Worm (Caenorhabditis elegans) whole organism, L4 larva: ENCODE results near the gene R160.14.

Experiments
- ceh-28 ChIP-seq: fragments of 150-350 bp; optimal IDR thresholded peaks from 2 replicates; lab custom pipeline; 2014; ENCODE audit warnings: missing biosample characterization, missing genetic modification reagents, missing genetic modification characterization
- ceh-82 ChIP-seq: sonication (generic microtip); optimal IDR thresholded peaks from 2 replicates; lab custom pipeline; 2017; ENCODE audit warnings: missing biosample characterization, missing genetic modification characterization
- jun-1 ChIP-seq: fragments of 150-350 bp; optimal IDR thresholded peaks from 2 replicates; lab custom pipeline; 2014; ENCODE audit warnings: missing biosample characterization, missing genetic modification reagents, missing genetic modification characterization
- lin-13 ChIP-seq: fragments of 150-350 bp; optimal IDR thresholded peaks from 2 replicates; lab custom pipeline; 2014; ENCODE audit warnings: missing biosample characterization, missing genetic modification reagents, missing genetic modification characterization
- lin-15B ChIP-seq: fragments of 150-350 bp; sonication (generic microtip); optimal IDR thresholded peaks from 3 replicates; lab custom pipeline; 2014; ENCODE audit warnings: missing biosample characterization, missing genetic modification characterization
- nhr-237 ChIP-seq: sonication (generic microtip); optimal IDR thresholded peaks from 2 replicates; lab custom pipeline; 2017; ENCODE audit warnings: missing biosample characterization, missing genetic modification characterization
- nhr-76 ChIP-seq: fragments of 150-350 bp; optimal IDR thresholded peaks from 2 replicates; lab custom pipeline; 2014; ENCODE audit warnings: missing biosample characterization, missing genetic modification characterization
- php-3 ChIP-seq: fragments of 200-800 bp; sonication (Bioruptor generic); IDR thresholded peaks from 2 replicates; pipeline ENCODE4 v1.3.6; 2022; ENCODE audit warnings: missing genetic modification reagents, missing genetic modification characterization, missing compliant biosample characterization
- unc-62 ChIP-seq, 3 experiments: fragments of 150-350 bp in 1 of 3; sonication (generic microtip); optimal IDR thresholded peaks in 2 of 3; peaks in 1 of 3; 1 replicate in 1 of 3; 2 replicates in 2 of 3; lab custom pipeline; 2014 to 2017; ENCODE audit warnings: missing biosample characterization in 3 of 3, missing genetic modification characterization in 3 of 3, missing genetic modification reagents in 3 of 3, missing genotype in 1 of 3

DNA sequence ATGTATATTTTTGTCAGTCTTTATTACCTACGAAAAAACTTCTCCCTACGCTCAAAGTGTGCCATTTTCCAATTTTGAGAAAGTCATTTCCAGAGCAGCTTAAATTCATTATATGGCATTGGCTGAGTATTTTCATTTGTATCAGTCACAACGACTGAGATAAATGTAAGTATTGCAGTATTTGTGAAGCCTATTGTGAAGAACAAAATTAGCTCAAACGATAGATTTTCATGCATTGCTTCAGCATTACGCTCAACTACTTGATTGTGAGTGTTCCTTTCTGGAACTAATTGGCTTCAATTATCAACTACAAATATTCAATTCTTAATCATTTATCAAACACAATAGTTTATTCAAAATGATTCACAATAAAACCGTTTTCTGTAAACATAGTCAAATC, 5.8 kb upstream of the R160.14 start, which contains the start of gene R160.12:
- no peak for TF ChIP-seq unc-62 (GFP tag; optimal IDR thresholded peaks at IDR 0.05 in 1 of 2; lab: Kevin White, UChicago)
- no peak for TF ChIP-seq unc-62 (tag; optimal IDR thresholded peaks at IDR 0.05; lab: Kevin White, UChicago)
- TF ChIP-seq nhr-76 = no peak
- TF ChIP-seq jun-1 = no peak
- no peak for TF ChIP-seq nhr-237 (tag; lab: Kevin White, UChicago)
- no peak for TF ChIP-seq ceh-82 (tag; lab: Kevin White, UChicago)
- no peak for TF ChIP-seq lin-15B (tag; lab: Kevin White, UChicago)
- no peak for TF ChIP-seq php-3
- no peak for TF ChIP-seq lin-13 (GFP tag; lab: Kevin White, UChicago)
- no peak for TF ChIP-seq ceh-28 (tag; lab: Kevin White, UChicago)
